Fruit fly (Drosophila melanogaster): ENCODE results near the gene CG10013.

Gene CG10013

dm6 chr3R:12350497-12350896, 27.2 kb downstream of the CG10013 start, which contains the start of gene CG10038 (continued):
- no peak for TF ChIP-seq CG9727 (GFP tag; optimal IDR thresholded peaks at IDR 0.05)
- no peak for TF ChIP-seq scrt (GFP tag; optimal IDR thresholded peaks at IDR 0.05)
- peak; percentile 67; the same call in 1 of the 2 replicates for TF ChIP-seq slbo (GFP tag; IDR thresholded peaks at IDR 0.05)
- TF ChIP-seq Xbp1 (GFP tag; optimal IDR thresholded peaks at IDR 0.05): peak; percentile 62
- peak; percentile 37 for TF ChIP-seq lbe (GFP tag; optimal IDR thresholded peaks at IDR 0.05)
- TF ChIP-seq CG31388 (GFP tag; optimal IDR thresholded peaks at IDR 0.05): no peak
- no peak for TF ChIP-seq Gsc (GFP tag; IDR thresholded peaks at IDR 0.05)
- TF ChIP-seq CG4328 (GFP tag; optimal IDR thresholded peaks at IDR 0.05): no peak
- no peak for TF ChIP-seq CHES-1-like (GFP tag; optimal IDR thresholded peaks at IDR 0.05)
- TF ChIP-seq CG1647 (GFP tag; optimal IDR thresholded peaks at IDR 0.05): peak; percentile 52
- TF ChIP-seq chif (GFP tag; optimal IDR thresholded peaks at IDR 0.05): peak in 1 of 2 experiments; percentile 15
- TF ChIP-seq CG10147 (GFP tag; optimal IDR thresholded peaks at IDR 0.05): no peak
- no peak for TF ChIP-seq CG8089 (GFP tag; optimal IDR thresholded peaks at IDR 0.05)
- TF ChIP-seq hth (optimal IDR thresholded peaks at IDR 0.05): no peak
- TF ChIP-seq yki (optimal IDR thresholded peaks at IDR 0.05): no peak
- TF ChIP-seq emc (GFP tag; optimal IDR thresholded peaks at IDR 0.05): no peak
- TF ChIP-seq Nf-YA (GFP tag; IDR thresholded peaks at IDR 0.05): no peak
- TF ChIP-seq Hand (GFP tag; optimal IDR thresholded peaks at IDR 0.05): no peak
- no peak for TF ChIP-seq CG32767 (GFP tag; IDR thresholded peaks at IDR 0.05)
- TF ChIP-seq Chrac-16 (GFP tag; optimal IDR thresholded peaks at IDR 0.05): peak; percentile 16
- TF ChIP-seq Neu2 (GFP tag; optimal IDR thresholded peaks at IDR 0.05; ENCODE audit: borderline replicate concordance): no peak
- no peak for TF ChIP-seq slou (GFP tag; optimal IDR thresholded peaks at IDR 0.05)
- TF ChIP-seq al (GFP tag; IDR thresholded peaks at IDR 0.05): peak; percentile 21; the same call in 1 of the 2 replicates
- no peak for TF ChIP-seq CG14441 (GFP tag; IDR thresholded peaks at IDR 0.05)
- TF ChIP-seq ttk (GFP tag; IDR thresholded peaks at IDR 0.05): no peak
- TF ChIP-seq ind (GFP tag; optimal IDR thresholded peaks at IDR 0.05): peak; percentile 30
- TF ChIP-seq Hmr (GFP tag; optimal IDR thresholded peaks at IDR 0.05): peak; percentile 54
- TF ChIP-seq Opbp (GFP tag; IDR thresholded peaks at IDR 0.05; ENCODE audit: partially characterized antibody): peak; percentile 98
- TF ChIP-seq CG30403 (GFP tag; optimal IDR thresholded peaks at IDR 0.05): peak; percentile 63
- TF ChIP-seq HLHmδ (GFP tag; optimal IDR thresholded peaks at IDR 0.05): no peak
- TF ChIP-seq ham (GFP tag; IDR thresholded peaks at IDR 0.05): no peak
- no peak for TF ChIP-seq Bdp1 (GFP tag; optimal IDR thresholded peaks at IDR 0.05)
- peak; percentile 15 for TF ChIP-seq Side (GFP tag; optimal IDR thresholded peaks at IDR 0.05)
- TF ChIP-seq CG3838 (GFP tag; optimal IDR thresholded peaks at IDR 0.05): no peak
- TF ChIP-seq CG17359 (tag; optimal IDR thresholded peaks at IDR 0.05): no peak
- no peak for TF ChIP-seq gce (GFP tag; IDR thresholded peaks at IDR 0.05)
- TF ChIP-seq CG32532 (GFP tag; IDR thresholded peaks at IDR 0.05): peak; percentile 66
- no peak for TF ChIP-seq dmrt99B (tag; optimal IDR thresholded peaks at IDR 0.05)
- TF ChIP-seq hb (GFP tag; IDR thresholded peaks at IDR 0.05; ENCODE audit: partially characterized antibody): peak; percentile 92
- TF ChIP-seq CG13894 (tag; optimal IDR thresholded peaks at IDR 0.05): no peak
- peak; percentile 14 for TF ChIP-seq kay (GFP tag; optimal IDR thresholded peaks at IDR 0.05)
- peak; percentile 21 for TF ChIP-seq CG13775 (GFP tag; optimal IDR thresholded peaks at IDR 0.05)
- TF ChIP-seq Doc2 (GFP tag; IDR thresholded peaks at IDR 0.05): no peak
- no peak for TF ChIP-seq CG7786 (GFP tag; optimal IDR thresholded peaks at IDR 0.05)
- peak; percentile 22; the same call in 1 of the 2 replicates for TF ChIP-seq CG11247 (GFP tag; IDR thresholded peaks at IDR 0.05)
- peak; percentile 86 for TF ChIP-seq CG7963 (GFP tag; IDR thresholded peaks at IDR 0.05; ENCODE audit: partially characterized antibody)
- no peak for TF ChIP-seq CG1233 (GFP tag; optimal IDR thresholded peaks at IDR 0.05)
- no peak for TF ChIP-seq insv (GFP tag; optimal IDR thresholded peaks at IDR 0.05)
- peak; percentile 62 for TF ChIP-seq CG12659 (GFP tag; optimal IDR thresholded peaks at IDR 0.05)
- TF ChIP-seq CG15514 (GFP tag; optimal IDR thresholded peaks at IDR 0.05): peak; percentile 79
- TF ChIP-seq ara (GFP tag; IDR thresholded peaks at IDR 0.05): 0 out of 2 replicates have a peak, but pooled peaks have one; percentile 28
- no peak for TF ChIP-seq CG34376 (GFP tag; optimal IDR thresholded peaks at IDR 0.05)
